Worm (Caenorhabditis elegans) whole organism, dauer: ENCODE results near the gene nspg-10.

Experiments used
- unc-62 ChIP-seq: sonication (generic microtip); optimal IDR thresholded peaks from 2 replicates; lab custom pipeline; 2017; ENCODE audit warnings: missing biosample characterization, missing genetic modification reagents, missing genetic modification characterization

Gene nspg-10

ce11 chrIV:4605608-4606007 is at the start of gene nspg-10:
nspg-10 (plus strand) TSS chrIV:4605786.
- no peak for TF ChIP-seq unc-62

- TF ChIP-seq unc-62 = no peak
Measured at ce11 chrIV:4557130-4557529, 48.5 kb upstream of the nspg-10 start.

DNA sequence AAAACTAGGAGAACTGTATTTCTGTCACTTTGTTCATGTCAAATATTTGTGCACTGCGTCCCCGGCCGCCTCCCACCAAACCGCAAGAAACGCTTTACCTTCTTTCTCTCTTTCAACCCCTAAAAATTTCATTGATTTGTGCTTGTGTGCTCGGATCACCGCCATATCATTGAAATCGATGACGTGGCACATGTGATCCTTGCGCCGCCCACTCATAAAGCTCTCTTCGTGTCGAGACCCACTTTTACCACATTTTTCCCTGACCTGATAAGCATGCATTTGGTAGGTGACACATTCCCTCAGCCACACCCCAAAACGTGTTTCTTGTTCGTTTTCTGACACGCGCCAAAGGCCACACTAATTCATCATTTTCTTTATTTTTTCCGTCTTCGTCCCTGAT is 47.9 kb upstream of the nspg-10 start:
- TF ChIP-seq unc-62 = no peak

DNA sequence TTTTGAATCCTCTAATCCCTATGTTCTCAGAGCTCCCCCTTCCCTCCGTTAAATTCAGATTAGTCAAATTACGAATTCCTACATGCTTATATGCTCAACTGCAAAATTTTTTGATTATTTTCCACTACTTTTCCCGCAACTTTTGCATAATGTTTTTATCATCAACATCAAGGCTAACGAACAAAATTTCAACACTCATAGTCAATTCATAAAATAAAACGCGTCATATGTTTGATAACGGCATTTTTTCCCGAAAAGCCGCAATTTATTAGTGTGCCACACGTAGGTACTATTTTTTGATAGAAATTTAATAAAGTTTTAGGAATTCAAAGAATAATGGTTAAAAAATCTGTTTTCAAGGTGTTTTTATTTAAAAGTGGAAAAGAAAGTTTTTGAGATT is 46.4 kb upstream of the nspg-10 start:
- TF ChIP-seq unc-62 = no peak

- no peak for TF ChIP-seq unc-62
Measured at ce11 chrIV:4562599-4563116, 42.9 kb upstream of the nspg-10 start, which contains the start of gene igeg-1. igeg-1 (plus strand) TSS chrIV:4562649.

ce11 chrIV:4564541-4564940 is 41.0 kb upstream of the nspg-10 start:
- no peak for TF ChIP-seq unc-62

DNA sequence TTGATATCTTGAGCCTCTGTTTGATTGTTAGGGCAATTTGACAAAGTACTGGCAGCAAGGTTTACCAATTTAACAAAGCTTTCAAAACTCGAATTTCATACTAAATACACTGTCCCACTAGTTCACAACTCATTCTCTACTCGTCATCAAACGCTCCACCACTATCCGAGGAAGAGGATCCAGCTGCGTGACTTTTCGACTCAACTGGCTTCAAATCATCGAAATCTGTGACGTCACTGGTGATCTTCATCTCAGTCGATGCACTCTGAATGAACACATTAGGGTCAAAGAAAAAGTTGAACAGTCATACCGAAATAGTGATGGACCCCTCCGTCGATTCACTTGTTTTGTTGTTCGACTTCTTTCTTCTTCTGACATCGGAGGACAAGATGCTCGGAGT is 39.7 kb upstream of the nspg-10 start:
- TF ChIP-seq unc-62 = no peak

ce11 chrIV:4567343-4567742 is 38.2 kb upstream of the nspg-10 start, which contains the start of gene F28E10.4:
F28E10.4 (minus strand) TSS chrIV:4567443.
- no peak for TF ChIP-seq unc-62

DNA sequence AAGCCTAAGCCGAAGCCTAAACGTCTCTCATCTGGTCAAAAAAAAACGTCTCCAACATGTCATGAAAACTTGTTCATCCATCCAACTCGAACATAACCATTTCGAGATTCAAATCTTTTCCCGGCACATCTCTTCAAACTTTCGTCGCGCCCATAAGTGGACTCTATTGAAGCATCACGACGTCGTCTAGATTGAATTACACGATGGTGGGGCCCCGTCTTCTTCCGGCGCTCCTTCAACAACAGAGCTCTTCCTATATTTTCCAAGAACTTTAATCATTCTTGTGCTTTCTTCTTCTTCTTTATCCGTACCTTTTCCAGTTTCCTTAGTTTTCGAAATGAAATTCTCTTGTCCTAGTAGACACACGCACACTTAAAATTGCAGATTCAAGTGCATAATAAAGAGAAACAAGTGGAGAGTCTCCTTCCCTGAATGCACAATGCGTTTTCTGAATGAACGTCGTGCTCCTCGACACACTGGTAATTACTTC is 37.1 kb upstream of the nspg-10 start, which contains the start of gene F28E10.1:
Gene F28E10.1 (plus strand): TSS at position 440 of the 490 bp plus-strand sequence.
- TF ChIP-seq unc-62 = no peak

DNA sequence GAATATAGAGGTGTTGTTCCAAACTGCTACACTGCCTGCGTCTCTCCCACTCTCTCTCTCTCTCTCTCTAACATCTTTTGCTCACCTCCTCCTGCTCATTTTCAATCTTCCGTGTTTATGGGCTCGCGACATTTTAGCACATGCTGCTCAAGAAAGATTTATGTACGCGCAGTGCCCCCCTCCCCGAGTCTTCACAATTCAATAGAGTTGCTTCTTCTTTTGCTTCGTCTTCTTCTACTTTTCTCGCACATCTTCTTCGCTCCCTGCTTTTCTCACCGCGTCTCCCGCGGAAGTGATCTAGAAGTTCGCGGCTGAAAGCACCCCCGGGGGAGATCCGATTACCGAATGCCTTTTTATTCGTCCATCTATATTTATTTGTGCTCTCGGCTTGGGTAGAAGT is 35.0 kb upstream of the nspg-10 start:
- no peak for TF ChIP-seq unc-62

- TF ChIP-seq unc-62 = no peak
Measured at ce11 chrIV:4574051-4574450, 31.5 kb upstream of the nspg-10 start.

ce11 chrIV:4576847-4577246 is 28.7 kb upstream of the nspg-10 start:
- TF ChIP-seq unc-62 = no peak

DNA sequence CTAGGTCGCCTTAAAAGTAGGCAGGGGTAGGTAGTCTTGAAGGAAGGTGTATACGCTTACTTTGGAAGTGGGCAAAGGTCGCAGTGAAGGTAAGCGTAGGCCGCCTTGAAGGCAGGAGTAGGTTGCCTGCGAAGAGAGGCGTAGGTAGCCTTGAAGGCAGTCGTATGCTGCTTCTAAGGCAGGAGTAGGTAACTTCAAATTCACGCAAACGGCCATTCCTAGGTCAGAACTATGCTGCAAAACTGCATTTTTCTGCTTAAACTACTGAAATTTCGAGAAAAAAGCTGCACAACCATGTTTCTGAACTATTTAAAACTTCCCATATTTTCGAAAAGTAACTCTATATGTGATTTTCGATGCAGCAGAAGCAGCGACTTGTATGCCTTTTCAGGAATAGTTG is 26.1 kb upstream of the nspg-10 start:
- TF ChIP-seq unc-62 = no peak

ce11 chrIV:4585991-4586390 is 19.6 kb upstream of the nspg-10 start:
- no peak for TF ChIP-seq unc-62

ce11 chrIV:4587532-4587931 is 18.1 kb upstream of the nspg-10 start:
- no peak for TF ChIP-seq unc-62

DNA sequence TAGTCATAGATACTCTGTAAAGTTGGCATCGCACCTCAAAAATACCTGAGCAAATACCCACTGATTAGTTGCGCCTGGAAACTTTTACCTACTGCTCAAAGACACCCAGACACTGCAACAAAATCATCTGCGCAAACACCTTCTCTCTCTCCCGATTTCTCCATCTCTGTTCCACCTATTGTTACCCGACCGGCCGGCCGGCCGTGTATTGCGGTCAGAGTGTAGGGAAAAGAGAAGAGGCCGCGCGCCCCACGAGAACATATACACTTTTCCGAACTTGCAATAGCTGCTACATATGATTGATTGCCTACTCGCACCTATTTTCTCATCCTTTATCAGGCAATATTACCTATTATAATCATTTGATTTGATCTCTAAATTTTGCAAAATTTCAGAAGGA is 17.2 kb upstream of the nspg-10 start:
- no peak for TF ChIP-seq unc-62

ce11 chrIV:4596824-4597223 is 8.8 kb upstream of the nspg-10 start, which contains the start of gene F19C7.3:
F19C7.3 (plus strand) TSS chrIV:4597124.
- no peak for TF ChIP-seq unc-62

ce11 chrIV:4599352-4600004 is 6.1 kb upstream of the nspg-10 start, which contains the start of gene F19C7.2:
F19C7.2 (plus strand) TSS chrIV:4599954.
- no peak for TF ChIP-seq unc-62
